Worm (Caenorhabditis elegans) whole organism, mixed stage, embryonic: ENCODE measurements around the gene slc-25A32.

Experiments
- bed-3 ChIP-seq: fragments of 200-800 bp; sonication (Bioruptor generic); optimal IDR thresholded peaks from 3 replicates; lab custom pipeline; 2018; ENCODE audit warnings: mild to moderate bottlenecking, missing genetic modification characterization, moderate library complexity, missing compliant biosample characterization
- elt-3 ChIP-seq: fragments of 150-350 bp; optimal IDR thresholded peaks from 2 replicates; lab custom pipeline; 2014; ENCODE audit warnings: missing biosample characterization, missing genetic modification characterization
- ztf-11 ChIP-seq: fragments of 150-350 bp; optimal IDR thresholded peaks from 2 replicates; lab custom pipeline; 2014; ENCODE audit warnings: missing biosample characterization, missing genetic modification characterization

DNA sequence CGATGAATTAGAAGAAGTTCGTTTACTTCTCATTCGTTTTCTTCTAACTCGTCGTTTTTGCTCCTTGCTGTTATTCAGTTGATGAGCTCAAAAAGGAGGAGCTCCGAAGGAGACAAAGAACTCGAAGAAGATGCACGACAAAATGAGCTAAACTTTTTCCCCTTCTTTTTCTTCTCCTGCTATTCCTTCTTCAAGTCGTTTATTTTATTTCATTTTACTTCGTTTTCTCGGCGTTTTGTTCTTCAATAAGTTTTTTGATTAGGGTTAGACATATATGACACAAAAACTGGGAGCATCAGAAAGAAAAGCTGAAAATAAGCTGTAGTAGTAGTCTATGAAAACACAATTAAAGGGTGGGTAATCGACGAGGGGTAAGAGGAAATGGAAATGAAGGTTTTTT is 35.9 kb downstream of the slc-25A32 start:
- TF ChIP-seq ztf-11 (tag; lab: Kevin White, UChicago) (no peak), elt-3 (no peak), bed-3 (no peak)
